Worm (Caenorhabditis elegans) whole organism, L2 larva: Measurements from ENCODE around the gene ZK813.4.
A peak's percentile ranks its signal among the peaks of the same experiment; 100 is the strongest.

Experiments
- C34F6.9 ChIP-seq: fragments of 150-350 bp; optimal IDR thresholded peaks from 2 replicates; lab custom pipeline; 2014; ENCODE audit warnings: missing biosample characterization, missing genetic modification characterization
- R02D3.7 ChIP-seq: fragments of 150-350 bp; optimal IDR thresholded peaks from 2 replicates; lab custom pipeline; 2014; ENCODE audit warnings: missing biosample characterization, missing genetic modification characterization
- Y55F3AM.14 ChIP-seq: fragments of 200-800 bp; sonication (Bioruptor generic); optimal IDR thresholded peaks from 2 replicates; lab custom pipeline; 2018; ENCODE audit warnings: mild to moderate bottlenecking, missing genetic modification characterization, missing compliant biosample characterization
- ama-1 ChIP-seq: fragments of 150-350 bp; optimal IDR thresholded peaks from 2 replicates; lab custom pipeline; 2018; ENCODE audit warnings: inconsistent platforms
- blmp-1 ChIP-seq: sonication (generic microtip); optimal IDR thresholded peaks from 2 replicates; lab custom pipeline; 2017; ENCODE audit warnings: missing genetic modification characterization, mild to moderate bottlenecking, missing compliant biosample characterization, antibody characterized with exemption, moderate library complexity; ENCODE audit not compliant: insufficient read depth
- dmd-4 ChIP-seq: sonication (generic microtip); optimal IDR thresholded peaks from 2 replicates; lab custom pipeline; 2017; ENCODE audit warnings: missing biosample characterization, missing genetic modification characterization
- elt-1 ChIP-seq: fragments of 150-350 bp; optimal IDR thresholded peaks from 2 replicates; lab custom pipeline; 2014; ENCODE audit warnings: missing biosample characterization, missing genetic modification characterization
- gmeb-1 ChIP-seq: fragments of 150-350 bp; optimal IDR thresholded peaks from 2 replicates; lab custom pipeline; 2014; ENCODE audit warnings: missing biosample characterization, missing genetic modification characterization
- lin-11 ChIP-seq: fragments of 150-350 bp; sonication (generic microtip); optimal IDR thresholded peaks from 2 replicates; lab custom pipeline; 2014; ENCODE audit warnings: missing biosample characterization, missing genetic modification characterization, inconsistent platforms, mixed read lengths
- lin-13 ChIP-seq: fragments of 150-350 bp; optimal IDR thresholded peaks from 2 replicates; lab custom pipeline; 2014; ENCODE audit warnings: missing biosample characterization, missing genetic modification reagents, missing genetic modification characterization
- lin-39 ChIP-seq: fragments of 150-350 bp; optimal IDR thresholded peaks from 2 replicates; lab custom pipeline; 2014; ENCODE audit warnings: missing biosample characterization, missing genetic modification reagents, missing genetic modification characterization
- mbf-1 ChIP-seq: sonication (generic microtip); optimal IDR thresholded peaks from 2 replicates; lab custom pipeline; 2017; ENCODE audit warnings: missing biosample characterization, missing genetic modification characterization
- mdl-1 ChIP-seq, 2 experiments: fragments of 150-350 bp in 1 of 2; sonication (generic microtip) in 1 of 2; optimal IDR thresholded peaks; 2 replicates each; lab custom pipeline; 2017; ENCODE audit warnings: missing biosample characterization in 2 of 2, missing genetic modification characterization in 2 of 2
- nhr-11 ChIP-seq: fragments of 150-350 bp; optimal IDR thresholded peaks from 2 replicates; lab custom pipeline; 2014; ENCODE audit warnings: missing biosample characterization, missing genetic modification characterization
- nhr-129 ChIP-seq: fragments of 150-350 bp; optimal IDR thresholded peaks from 2 replicates; lab custom pipeline; 2014; ENCODE audit warnings: missing biosample characterization, missing genetic modification characterization
- nhr-21 ChIP-seq: fragments of 150-350 bp; optimal IDR thresholded peaks from 2 replicates; lab custom pipeline; 2014; ENCODE audit warnings: missing biosample characterization, missing genetic modification characterization
- nhr-23 ChIP-seq: fragments of 150-350 bp; optimal IDR thresholded peaks from 2 replicates; lab custom pipeline; 2014; ENCODE audit warnings: missing biosample characterization, missing genetic modification reagents, missing genetic modification characterization
- nhr-237 ChIP-seq: fragments of 150-350 bp; optimal IDR thresholded peaks from 2 replicates; lab custom pipeline; 2014; ENCODE audit warnings: missing biosample characterization, missing genetic modification characterization
- nhr-25 ChIP-seq: fragments of 150-350 bp; sonication (generic microtip); optimal IDR thresholded peaks from 3 replicates; lab custom pipeline; 2014; ENCODE audit warnings: missing biosample characterization, missing genetic modification characterization
- nhr-6 ChIP-seq: fragments of 150-350 bp; optimal IDR thresholded peaks from 2 replicates; lab custom pipeline; 2014; ENCODE audit warnings: missing biosample characterization, missing genetic modification characterization
- nhr-77 ChIP-seq: fragments of 150-350 bp; optimal IDR thresholded peaks from 2 replicates; lab custom pipeline; 2014; ENCODE audit warnings: missing biosample characterization, missing genetic modification characterization
- sma-9 ChIP-seq, 2 experiments: fragments of 150-350 bp in 1 of 2; sonication (generic microtip) in 1 of 2; optimal IDR thresholded peaks; 2 replicates each; lab custom pipeline; 2014 to 2016; ENCODE audit warnings: missing genetic modification characterization in 2 of 2, mild to moderate bottlenecking in 1 of 2, missing biosample characterization in 1 of 2, missing compliant biosample characterization in 1 of 2, missing genetic modification reagents in 1 of 2, moderate library complexity in 1 of 2
- snpc-4 ChIP-seq: fragments of 150-350 bp; optimal IDR thresholded peaks from 2 replicates; lab custom pipeline; 2014; ENCODE audit warnings: missing biosample characterization, missing genetic modification characterization
- unc-39 ChIP-seq: fragments of 150-350 bp; optimal IDR thresholded peaks from 2 replicates; lab custom pipeline; 2014; ENCODE audit warnings: missing biosample characterization, missing genetic modification characterization
- unc-62 ChIP-seq: fragments of 150-350 bp; optimal IDR thresholded peaks from 2 replicates; lab custom pipeline; 2014; ENCODE audit warnings: missing biosample characterization, missing genetic modification reagents, missing genetic modification characterization
- zag-1 ChIP-seq: fragments of 150-350 bp; optimal IDR thresholded peaks from 2 replicates; lab custom pipeline; 2014; ENCODE audit warnings: missing biosample characterization, missing genetic modification characterization
- ztf-1 ChIP-seq: fragments of 200-800 bp; sonication (Bioruptor generic); conservative IDR thresholded peaks from 2 replicates; pipeline ENCODE4 v1.3.6; 2022; ENCODE audit warnings: missing genetic modification characterization, missing compliant biosample characterization

Gene ZK813.4

ce11 chrX:3441539-3441938 is 11.6 kb upstream of the ZK813.4 start, which contains the start of gene ZK813.3:
Gene ZK813.3, plus strand, starts transcription at chrX:3441839.
- no peak for TF ChIP-seq snpc-4 (tag; lab: Kevin White, UChicago)
- no peak for TF ChIP-seq lin-13
- no peak for TF ChIP-seq elt-1 (tag; lab: Kevin White, UChicago)
- no peak for TF ChIP-seq C34F6.9
- no peak for TF ChIP-seq ama-1
- TF ChIP-seq zag-1: no peak

ce11 chrX:3440308-3440707 is 10.4 kb upstream of the ZK813.4 start:
- TF ChIP-seq nhr-21 (tag; lab: Kevin White, UChicago) (no peak), dmd-4 (no peak), nhr-25 (tag; lab: Kevin White, UChicago) (no peak), mbf-1 (no peak)
- TF ChIP-seq, all 48 proteins: peak for 0

- TF ChIP-seq nhr-77 (tag; lab: Kevin White, UChicago) (no peak), nhr-21 (tag; lab: Kevin White, UChicago) (no peak)
- TF ChIP-seq, all 48 proteins: peak for 0
Observed at ce11 chrX:3439823-3440222, 9.9 kb upstream of the ZK813.4 start.

ce11 chrX:3429122-3429521 is 798 bp downstream of the ZK813.4 start:
- TF ChIP-seq sma-9 (GFP tag; optimal IDR thresholded peaks at IDR 0.05; lab: Kevin White, UChicago) (peak; percentile 5), sma-9 (tag; optimal IDR thresholded peaks at IDR 0.05; lab: Kevin White, UChicago) (no peak), dmd-4 (no peak), blmp-1 (tag; lab: Kevin White, UChicago) (no peak), lin-13 (no peak)

- TF ChIP-seq nhr-129 (tag; lab: Kevin White, UChicago): no peak
Observed at ce11 chrX:3424516-3424915, 5.4 kb downstream of the ZK813.4 start, which contains the start of gene ZK813.6. Gene ZK813.6, plus strand, starts transcription at chrX:3424816.

ce11 chrX:3419084-3419483 is 10.8 kb downstream of the ZK813.4 start, which contains the start of gene C04F6.7:
Gene C04F6.7, minus strand, starts transcription at chrX:3419184.
- TF ChIP-seq nhr-11: no peak
- no peak for TF ChIP-seq ztf-1
- TF ChIP-seq lin-11 (tag; lab: Kevin White, UChicago): no peak
- no peak for TF ChIP-seq R02D3.7
- no peak for TF ChIP-seq nhr-77 (tag; lab: Kevin White, UChicago)
- TF ChIP-seq ama-1: no peak

ce11 chrX:3416063-3416462 is 13.9 kb downstream of the ZK813.4 start:
- TF ChIP-seq Y55F3AM.14 (GFP tag; lab: Kevin White, UChicago) (no peak), blmp-1 (tag; lab: Kevin White, UChicago) (no peak), unc-62 (GFP tag; lab: Kevin White, UChicago) (no peak), unc-39 (tag; lab: Kevin White, UChicago) (no peak), zag-1 (no peak), nhr-23 (tag; lab: Kevin White, UChicago) (no peak), nhr-11 (no peak), lin-13 (no peak), ztf-1 (no peak), elt-1 (tag; lab: Kevin White, UChicago) (no peak), gmeb-1 (tag; lab: Kevin White, UChicago) (no peak), lin-39 (no peak), nhr-237 (tag; lab: Kevin White, UChicago) (no peak), mdl-1 (tag; optimal IDR thresholded peaks at IDR 0.05; lab: Kevin White, UChicago) (no peak)

- TF ChIP-seq nhr-6 (tag; lab: Kevin White, UChicago): no peak
- peak; percentile 37 for TF ChIP-seq nhr-25 (tag; lab: Kevin White, UChicago)
Observed at ce11 chrX:3414660-3415144, 15.2 kb downstream of the ZK813.4 start, which contains the start of gene dhs-27. Gene dhs-27, minus strand, starts transcription at chrX:3414710.
